Worm (Caenorhabditis elegans) whole organism, midembryonic: ENCODE measurements around the gene Y46G5A.23.

Experiments
- T22C8.4 ChIP-seq: fragments of 200-800 bp; sonication (Bioruptor generic); IDR thresholded peaks from 2 replicates; pipeline ENCODE4 v1.3.6; 2022; ENCODE audit warnings: missing genetic modification characterization, missing compliant biosample characterization
- cog-1 ChIP-seq: sonication (generic microtip); optimal IDR thresholded peaks from 2 replicates; lab custom pipeline; 2016; ENCODE audit warnings: missing genetic modification characterization, missing compliant biosample characterization
- flt-1 ChIP-seq: fragments of 200-800 bp; sonication (Bioruptor generic); IDR thresholded peaks from 2 replicates; pipeline ENCODE4 v1.3.6; 2022; ENCODE audit warnings: missing genetic modification characterization, missing compliant biosample characterization
- tab-1 ChIP-seq: fragments of 200-800 bp; sonication (Bioruptor generic); IDR thresholded peaks from 2 replicates; pipeline ENCODE4 v1.3.6; 2022; ENCODE audit warnings: missing genetic modification characterization, missing compliant biosample characterization
- ztf-23 ChIP-seq: fragments of 200-800 bp; sonication (Bioruptor generic); IDR thresholded peaks from 2 replicates; pipeline ENCODE4 v1.3.6; 2022; ENCODE audit warnings: missing genetic modification reagents, missing genetic modification characterization, missing compliant biosample characterization
- ztf-29 ChIP-seq: fragments of 200-800 bp; sonication (Bioruptor generic); IDR thresholded peaks from 2 replicates; pipeline ENCODE4 v1.3.6; 2022; ENCODE audit warnings: missing genetic modification reagents, missing genetic modification characterization, missing compliant biosample characterization

- TF ChIP-seq ztf-23 (no peak), cog-1 (no peak), T22C8.4 (GFP tag; lab: Robert Waterston, UW) (no peak), tab-1 (GFP tag; lab: Robert Waterston, UW) (no peak), flt-1 (GFP tag; lab: Robert Waterston, UW) (no peak), ztf-29 (no peak)
Measured at ce11 chrII:12826752-12827151, 2.0 kb downstream of the Y46G5A.23 start, which contains the start of gene Y46G5A.38.
